Worm (Caenorhabditis elegans): ENCODE results near the gene rnp-4.

ce11 chrIII:4452749-4453148 is 46.7 kb downstream of the rnp-4 start:
- no peak for TF ChIP-seq him-1 (tag; optimal IDR thresholded peaks at IDR 0.05)
- no peak for TF ChIP-seq dao-5 (tag; optimal IDR thresholded peaks at IDR 0.05)

Data from whole organism, L4/young adult.